Fruit fly (Drosophila melanogaster) whole organism, larva: ENCODE results near the gene Abd-B.
A peak's percentile ranks its signal among the peaks of the same experiment; 100 is the strongest.
"Not testable (repeated sequence)": the region's sequence is repeated elsewhere in the genome, so short reads cannot be mapped to it uniquely, and the experiment has no call there.

Source experiments
- noc ChIP-seq: fragments of 200-800 bp; sonication (Bioruptor generic); optimal IDR thresholded peaks from 3 replicates; lab custom pipeline; 2019; ENCODE audit warnings: missing biosample characterization, mild to moderate bottlenecking, missing genetic modification characterization, moderate library complexity

Gene Abd-B

DNA sequence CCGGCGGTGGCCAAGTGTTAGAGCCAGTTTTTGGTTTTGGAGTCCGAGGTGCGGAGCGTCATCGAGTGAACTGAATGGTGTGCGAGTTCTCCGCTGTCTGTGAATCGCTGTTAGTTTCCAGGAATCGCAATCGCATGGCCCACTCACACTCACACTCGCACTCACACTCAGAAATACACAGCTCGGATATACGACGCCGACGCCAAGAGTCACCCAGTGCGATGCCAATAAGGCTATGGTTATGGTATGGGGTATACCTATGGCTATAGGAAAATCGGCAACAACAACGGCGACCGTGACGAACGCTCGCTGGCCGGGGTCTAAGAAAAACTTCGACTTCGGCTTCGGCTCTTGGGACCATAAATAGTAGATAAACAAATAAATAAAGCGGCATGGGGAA, at the start of gene Abd-B:
Gene Abd-B, minus strand, starts transcription at position 101 of the 400 bp plus-strand sequence.
- no peak for TF ChIP-seq noc (tag; lab: Kevin White, UChicago)

DNA sequence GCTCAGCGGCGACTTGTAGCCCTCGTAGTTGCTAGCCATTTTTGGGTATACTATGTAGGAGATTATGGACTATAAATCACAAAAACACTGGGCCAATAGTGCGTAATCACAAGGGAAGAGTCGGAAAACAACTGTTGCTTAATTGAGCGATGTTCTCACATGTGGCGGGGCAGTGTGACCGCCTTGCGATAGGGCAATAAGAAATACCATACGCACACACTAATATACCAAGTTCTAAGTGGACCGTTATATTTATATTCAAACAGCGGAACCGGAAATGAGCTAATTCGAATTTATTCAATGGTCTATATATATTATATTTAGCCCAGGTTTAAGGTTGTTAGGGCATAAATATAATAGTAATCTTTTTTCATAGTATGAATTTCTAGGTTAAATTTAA, 48.9 kb upstream of the Abd-B start, which contains the start of gene Adsl:
Gene Adsl, minus strand, starts transcription at position 165 of the 400 bp plus-strand sequence.
- no peak for TF ChIP-seq noc (tag; lab: Kevin White, UChicago)

DNA sequence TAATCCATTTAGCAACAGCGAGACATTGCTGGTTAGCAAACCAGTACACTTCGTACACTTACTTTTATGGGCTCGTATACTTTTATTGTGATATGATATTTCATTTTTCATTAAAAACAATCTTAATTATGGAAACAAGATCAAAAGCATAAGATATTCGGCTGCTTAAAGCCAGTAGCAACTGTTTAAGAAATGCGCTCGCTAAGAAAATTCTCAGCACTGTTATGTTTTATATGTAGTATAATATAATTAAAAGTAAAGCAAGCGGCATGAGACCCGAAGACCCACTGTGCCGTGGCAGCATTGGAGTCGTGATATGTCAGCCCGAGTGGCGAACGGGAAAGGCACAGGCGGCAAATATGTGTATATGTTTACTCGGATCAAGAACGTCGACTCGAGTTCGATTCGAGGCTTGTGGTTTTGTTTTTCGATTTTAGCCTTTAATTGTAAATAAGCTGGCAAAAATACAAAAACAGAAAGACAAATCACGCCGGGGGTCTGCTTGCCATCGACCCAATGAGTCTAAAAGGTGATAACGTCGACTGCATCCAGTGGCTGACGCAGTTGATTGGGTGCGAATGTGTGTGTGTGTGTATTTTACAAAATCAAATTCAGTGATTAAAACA, 47.0 kb upstream of the Abd-B start:
- TF ChIP-seq noc (tag; lab: Kevin White, UChicago) = no peak

- TF ChIP-seq noc (tag; lab: Kevin White, UChicago) = no peak
Measured at dm6 chr3R:17016193-17016592, 44.2 kb upstream of the Abd-B start.

- TF ChIP-seq noc (tag; lab: Kevin White, UChicago) = no peak
Measured at dm6 chr3R:17014276-17014675, 42.2 kb upstream of the Abd-B start, which contains the start of gene Pxd. Pxd (plus strand) TSS chr3R:17014576.

DNA sequence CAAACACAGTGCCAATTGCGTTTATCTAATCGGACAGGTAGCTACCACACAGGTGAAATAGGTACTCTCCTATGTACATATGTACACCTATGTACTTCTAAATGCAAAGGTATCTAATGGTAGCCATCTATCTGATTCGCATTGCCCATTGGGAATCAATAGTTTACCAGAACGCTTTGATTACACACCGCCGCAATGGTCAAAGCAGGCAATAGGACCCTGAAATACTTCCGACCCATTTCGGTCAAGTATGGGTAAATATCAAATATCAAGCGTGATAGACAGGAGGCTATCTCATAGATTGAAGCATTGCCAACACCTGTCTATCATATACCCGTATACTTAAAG, 36.6 kb upstream of the Abd-B start:
- TF ChIP-seq noc (tag; lab: Kevin White, UChicago) = no peak

- peak; percentile 38 for TF ChIP-seq noc (tag; lab: Kevin White, UChicago)
Measured at dm6 chr3R:17008018-17008674, 36.1 kb upstream of the Abd-B start, which contains the start of gene CG8907. CG8907 (plus strand) TSS chr3R:17008269.

- TF ChIP-seq noc (tag; lab: Kevin White, UChicago) = no peak
Measured at dm6 chr3R:17007336-17007735, 35.3 kb upstream of the Abd-B start.

DNA sequence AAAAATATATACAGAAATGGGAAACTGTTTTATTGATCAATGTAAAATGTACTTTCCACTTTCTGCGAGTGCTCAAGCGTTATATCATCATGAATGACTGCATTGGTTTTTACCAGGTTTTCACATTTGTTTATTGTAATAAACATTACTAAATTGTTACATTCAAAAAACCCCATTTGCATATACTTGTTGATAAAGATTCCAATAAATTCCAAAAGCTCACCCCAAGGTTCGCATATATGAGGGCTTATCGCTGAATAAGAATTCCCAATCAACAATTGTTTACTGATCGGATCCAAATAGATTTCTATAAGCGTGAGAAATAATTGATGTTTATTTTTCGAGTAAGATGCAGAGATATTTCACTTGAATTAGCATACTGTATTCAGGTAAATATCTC, 31.4 kb upstream of the Abd-B start:
- no peak for TF ChIP-seq noc (tag; lab: Kevin White, UChicago)

dm6 chr3R:17002218-17003110, 30.4 kb upstream of the Abd-B start, which contains the start of the genes Sf3a1 and Irc:
Sf3a1 (minus strand) TSS chr3R:17002355.
Irc (plus strand) TSS chr3R:17002875.
- TF ChIP-seq noc (tag; lab: Kevin White, UChicago) = no peak

DNA sequence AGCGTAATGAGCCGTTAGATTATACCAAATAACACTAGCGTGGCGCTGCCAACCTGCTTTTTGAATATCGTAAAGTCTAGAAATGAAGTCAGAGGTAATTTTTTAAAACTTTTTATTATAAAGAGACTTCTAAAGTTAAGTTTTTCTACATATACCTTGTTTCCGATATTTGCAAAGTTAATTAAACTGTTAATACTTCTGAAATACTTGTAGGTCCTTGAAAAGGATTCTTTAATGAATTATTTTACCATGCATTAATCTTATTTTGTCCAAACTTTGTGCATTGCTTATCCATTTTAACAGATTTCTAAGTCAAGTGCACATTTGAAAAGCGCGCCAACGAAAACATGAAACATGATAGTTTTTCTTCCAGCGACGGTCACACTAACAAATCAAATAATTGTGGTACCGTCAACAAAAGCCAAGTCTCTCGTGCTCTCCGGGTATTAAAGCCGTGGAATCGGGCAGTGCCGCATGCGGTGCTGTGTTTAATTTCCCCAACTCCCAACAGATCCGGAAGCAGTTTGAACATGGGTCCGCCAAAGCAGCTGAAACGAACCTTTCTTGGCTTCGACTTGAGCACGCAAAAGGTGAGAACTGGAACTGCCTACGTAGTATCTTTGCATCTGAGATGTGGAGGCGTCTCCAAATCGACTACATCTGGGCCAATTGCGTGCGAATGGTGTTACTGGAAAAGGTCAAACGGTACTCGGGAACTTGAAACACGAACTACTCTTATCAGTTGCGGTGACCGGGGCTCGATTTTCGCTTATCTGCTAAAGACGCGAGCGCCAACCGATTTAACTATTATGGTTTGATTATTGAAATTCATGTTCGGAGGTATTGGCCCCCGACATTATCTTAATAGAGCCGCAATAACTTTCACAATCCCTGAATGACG, 24.3 kb upstream of the Abd-B start, which contains the start of the genes EMC2A and CG3534:
Gene EMC2A, minus strand, starts transcription at position 13 of the 901 bp plus-strand sequence.
Gene CG3534, plus strand, starts transcription at position 388 of the 901 bp plus-strand sequence.
- TF ChIP-seq noc (tag; lab: Kevin White, UChicago) = no peak

dm6 chr3R:16992716-16993115, 20.7 kb upstream of the Abd-B start, which contains the start of gene CG31274:
CG31274 (plus strand) TSS chr3R:16993016.
- TF ChIP-seq noc (tag; lab: Kevin White, UChicago) = not testable (repeated sequence)

dm6 chr3R:16991781-16992180, 19.7 kb upstream of the Abd-B start, which contains the start of gene EMC2B:
EMC2B (minus strand) TSS chr3R:16991878.
- TF ChIP-seq noc (tag; lab: Kevin White, UChicago) = no peak

dm6 chr3R:16988514-16988913, 16.5 kb upstream of the Abd-B start, which contains the start of gene MESK4:
MESK4 (plus strand) TSS chr3R:16988814.
- not testable (repeated sequence) for TF ChIP-seq noc (tag; lab: Kevin White, UChicago)
